Worm (Caenorhabditis elegans) whole organism, late embryonic: ENCODE data around the gene Y97E10AR.8.

ENCODE experiments used
- fkh-6 ChIP-seq: sonication (generic microtip); optimal IDR thresholded peaks from 2 replicates; lab custom pipeline; 2016; ENCODE audit warnings: missing genetic modification characterization, missing compliant biosample characterization
- tbx-2 ChIP-seq: sonication (generic microtip); optimal IDR thresholded peaks from 2 replicates; lab custom pipeline; 2016; ENCODE audit warnings: missing genetic modification characterization, missing compliant biosample characterization

- TF ChIP-seq tbx-2 (tag; lab: Kevin White, UChicago): no peak
- TF ChIP-seq fkh-6: no peak
Observed at ce11 chrV:8051851-8052250, 46.8 kb downstream of the Y97E10AR.8 start, which contains the start of gene sth-1.
